Worm (Caenorhabditis elegans): ENCODE results near the gene asp-14.

ce11 chrX:6461729-6462128, 15.3 kb upstream of the asp-14 start, which contains the start of gene K04E7.1:
- TF ChIP-seq med-1 (GFP tag; optimal IDR thresholded peaks at IDR 0.05; ENCODE audit: insufficient read depth), result no peak
- no peak for TF ChIP-seq klf-2 (GFP tag; conservative IDR thresholded peaks at IDR 0.05)
- TF ChIP-seq cog-1 (tag; optimal IDR thresholded peaks at IDR 0.05), result no peak

Data from whole organism, midembryonic.